Fruit fly (Drosophila melanogaster) whole organism, embryonic: ENCODE data around the gene Teh2.

ENCODE experiments used
- Adf1 ChIP-seq: fragments of 200-800 bp; sonication (Bioruptor generic); IDR thresholded peaks from 2 replicates; pipeline ENCODE4 v1.3.6; 2022; ENCODE audit warnings: missing biosample characterization, missing genetic modification characterization
- Awh ChIP-seq: fragments of 200-800 bp; sonication (Bioruptor generic); IDR thresholded peaks from 2 replicates; pipeline ENCODE4, ENCODE4 v1.3.6; 2022; ENCODE audit warnings: missing biosample characterization, missing genetic modification characterization
- B-H2 ChIP-seq: fragments of 200-800 bp; sonication (Bioruptor generic); optimal IDR thresholded peaks from 2 replicates; lab custom pipeline; 2018; ENCODE audit warnings: missing biosample characterization, mild to moderate bottlenecking, missing genetic modification characterization
- BtbVII ChIP-seq: fragments of 200-800 bp; sonication (Bioruptor generic); optimal IDR thresholded peaks from 3 replicates; lab custom pipeline; 2017; ENCODE audit warnings: missing biosample characterization, mild to moderate bottlenecking, missing genetic modification characterization
- CG10267 ChIP-seq: fragments of 200-800 bp; sonication (Bioruptor generic); optimal IDR thresholded peaks from 2 replicates; lab custom pipeline; 2018; ENCODE audit warnings: missing biosample characterization, mild to moderate bottlenecking, missing genetic modification characterization, moderate library complexity
- CG12219 ChIP-seq: fragments of 200-800 bp; sonication (Bioruptor generic); optimal IDR thresholded peaks from 3 replicates; lab custom pipeline; 2018; ENCODE audit warnings: missing biosample characterization, mild to moderate bottlenecking, missing genetic modification characterization
- CG12769 ChIP-seq: fragments of 200-800 bp; sonication (Bioruptor generic); optimal IDR thresholded peaks from 2 replicates; lab custom pipeline; 2019; ENCODE audit warnings: missing biosample characterization, mild to moderate bottlenecking, missing genetic modification characterization, moderate library complexity
- CG15269 ChIP-seq: fragments of 200-800 bp; sonication (Bioruptor generic); optimal IDR thresholded peaks from 2 replicates; lab custom pipeline; 2018; ENCODE audit warnings: missing biosample characterization, mild to moderate bottlenecking, missing genetic modification characterization, moderate library complexity
- CG1647 ChIP-seq: fragments of 200-800 bp; sonication (Bioruptor generic); optimal IDR thresholded peaks from 3 replicates; lab custom pipeline; 2016; ENCODE audit warnings: missing biosample characterization, missing genetic modification characterization
- CG17912 ChIP-seq: fragments of 200-800 bp; sonication (Bioruptor generic); optimal IDR thresholded peaks from 2 replicates; lab custom pipeline; 2018; ENCODE audit warnings: missing biosample characterization, mild to moderate bottlenecking, missing genetic modification characterization
- CG18011 ChIP-seq: fragments of 200-800 bp; sonication (Bioruptor generic); optimal IDR thresholded peaks from 2 replicates; lab custom pipeline; 2017; ENCODE audit warnings: missing biosample characterization, missing genetic modification characterization, mild to moderate bottlenecking, moderate library complexity, missing genotype
- CG4328 ChIP-seq: fragments of 200-800 bp; sonication (Bioruptor generic); optimal IDR thresholded peaks from 3 replicates; lab custom pipeline; 2017; ENCODE audit warnings: missing biosample characterization, missing genetic modification reagents, missing genetic modification characterization
- CG6791 ChIP-seq: fragments of 200-800 bp; sonication (Bioruptor generic); IDR thresholded peaks from 3 replicates; pipeline ENCODE4 v1.3.6; 2022; ENCODE audit warnings: missing biosample characterization, missing genetic modification characterization; ENCODE audit not compliant: partially characterized antibody
- CG7745 ChIP-seq: fragments of 200-800 bp; sonication (Bioruptor generic); optimal IDR thresholded peaks from 2 replicates; lab custom pipeline; 2018; ENCODE audit warnings: missing biosample characterization, mild to moderate bottlenecking, missing genetic modification characterization, moderate library complexity
- CG7786 ChIP-seq: fragments of 200-800 bp; sonication (Bioruptor generic); optimal IDR thresholded peaks from 2 replicates; lab custom pipeline; 2016; ENCODE audit warnings: missing biosample characterization, missing genetic modification characterization
- CG7987 ChIP-seq: fragments of 200-800 bp; sonication (Bioruptor generic); optimal IDR thresholded peaks from 2 replicates; lab custom pipeline; 2018; ENCODE audit warnings: missing biosample characterization, mild to moderate bottlenecking, missing genetic modification characterization, moderate library complexity
- Deaf1 ChIP-seq: fragments of 200-800 bp; optimal IDR thresholded peaks from 3 replicates; lab custom pipeline; 2019; ENCODE audit warnings: missing biosample characterization, mild to moderate bottlenecking, missing genetic modification characterization, moderate library complexity
- E2f1 ChIP-seq: fragments of 200-800 bp; sonication (Bioruptor generic); IDR thresholded peaks from 2 replicates; pipeline ENCODE4 v1.3.6; 2022; ENCODE audit warnings: missing biosample characterization, missing genetic modification characterization
- Med ChIP-seq: fragments of 200-800 bp; sonication (Bioruptor generic); peaks from one replicate; lab custom pipeline; 2016; ENCODE audit warnings: missing biosample characterization, missing genetic modification characterization, mild to moderate bottlenecking, inconsistent platforms, moderate library complexity
- NC2α ChIP-seq: fragments of 200-800 bp; sonication (Bioruptor generic); optimal IDR thresholded peaks from 2 replicates; lab custom pipeline; 2016; ENCODE audit warnings: missing biosample characterization, missing genetic modification characterization
- NFAT ChIP-seq: fragments of 200-800 bp; sonication (Bioruptor generic); IDR thresholded peaks from 2 replicates; pipeline ENCODE4 v1.3.6; 2022; ENCODE audit warnings: missing biosample characterization, missing genetic modification characterization
- Poxn ChIP-seq: fragments of 200-800 bp; sonication (Bioruptor generic); IDR thresholded peaks from 2 replicates; pipeline ENCODE4 v1.3.6; 2022; ENCODE audit warnings: missing biosample characterization, missing genetic modification characterization
- Rfx ChIP-seq: fragments of 200-800 bp; sonication (Bioruptor generic); IDR thresholded peaks from 2 replicates; pipeline ENCODE4 v1.3.6; 2022; ENCODE audit warnings: missing biosample characterization, missing genetic modification characterization
- Six4 ChIP-seq: fragments of 200-800 bp; sonication (Bioruptor generic); optimal IDR thresholded peaks from 2 replicates; lab custom pipeline; 2016; ENCODE audit warnings: missing biosample characterization, missing genetic modification characterization
- abd-A ChIP-seq: fragments of 200-800 bp; sonication (Bioruptor generic); optimal IDR thresholded peaks from 3 replicates; lab custom pipeline; 2019; ENCODE audit warnings: missing biosample characterization, mild to moderate bottlenecking, missing genetic modification characterization, moderate library complexity
- bsh ChIP-seq, 2 experiments: fragments of 200-800 bp; sonication (Bioruptor generic); optimal IDR thresholded peaks; 2 replicates each; lab custom pipeline; 2017 to 2018; ENCODE audit warnings: mild to moderate bottlenecking in 2 of 2, missing biosample characterization in 2 of 2, missing genetic modification characterization in 2 of 2, moderate library complexity in 1 of 2
- ci ChIP-seq: fragments of 200-800 bp; sonication (Bioruptor generic); IDR thresholded peaks from 3 replicates; pipeline ENCODE4 v1.3.6; 2022; ENCODE audit warnings: missing biosample characterization, missing genetic modification characterization
- croc ChIP-seq: fragments of 200-800 bp; sonication (Bioruptor generic); conservative IDR thresholded peaks from 3 replicates; pipeline ENCODE4 v1.3.6; 2022; ENCODE audit warnings: missing biosample characterization, missing genetic modification characterization
- danr ChIP-seq: fragments of 200-800 bp; sonication (Bioruptor generic); IDR thresholded peaks from 2 replicates; pipeline ENCODE4 v1.3.6; 2022; ENCODE audit warnings: missing biosample characterization, missing genetic modification characterization
- dysf ChIP-seq: fragments of 200-800 bp; sonication (Bioruptor generic); IDR thresholded peaks from 3 replicates; pipeline ENCODE4 v1.3.6; 2022; ENCODE audit warnings: missing biosample characterization, missing genetic modification characterization
- gem ChIP-seq: fragments of 200-800 bp; sonication (Bioruptor generic); optimal IDR thresholded peaks from 2 replicates; lab custom pipeline; 2019; ENCODE audit warnings: missing biosample characterization, mild to moderate bottlenecking, missing genetic modification characterization, moderate library complexity
- gsb-n ChIP-seq: fragments of 200-800 bp; sonication (Bioruptor generic); optimal IDR thresholded peaks from 3 replicates; lab custom pipeline; 2018; ENCODE audit warnings: missing biosample characterization, mild to moderate bottlenecking, missing genetic modification characterization
- hth ChIP-seq: fragments of >200 bp; optimal IDR thresholded peaks from 2 replicates; lab custom pipeline; 2017; ENCODE audit warnings: inconsistent platforms
- kay ChIP-seq: fragments of 200-800 bp; sonication (Bioruptor generic); optimal IDR thresholded peaks from 2 replicates; lab custom pipeline; 2016; ENCODE audit warnings: missing biosample characterization, missing genetic modification characterization
- mirr ChIP-seq: fragments of 200-800 bp; sonication (Bioruptor generic); optimal IDR thresholded peaks from 3 replicates; lab custom pipeline; 2018; ENCODE audit warnings: missing biosample characterization, mild to moderate bottlenecking, missing genetic modification characterization
- mld ChIP-seq: fragments of 200-800 bp; sonication (Bioruptor generic); IDR thresholded peaks from 3 replicates; pipeline ENCODE4 v1.3.6; 2022; ENCODE audit warnings: missing biosample characterization, missing genetic modification characterization; ENCODE audit not compliant: partially characterized antibody
- oc ChIP-seq: fragments of 200-800 bp; sonication (Bioruptor generic); optimal IDR thresholded peaks from 2 replicates; lab custom pipeline; 2018; ENCODE audit warnings: missing biosample characterization, mild to moderate bottlenecking, missing genetic modification characterization, moderate library complexity
- p53 ChIP-seq: fragments of 200-800 bp; sonication (Bioruptor generic); optimal IDR thresholded peaks from 2 replicates; lab custom pipeline; 2016; ENCODE audit warnings: missing biosample characterization, missing genetic modification characterization
- pros ChIP-seq: fragments of 200-800 bp; sonication (Bioruptor generic); optimal IDR thresholded peaks from 3 replicates; lab custom pipeline; 2019; ENCODE audit warnings: missing biosample characterization, mild to moderate bottlenecking, missing genetic modification characterization, moderate library complexity
- pzg ChIP-seq: fragments of 200-800 bp; sonication (Bioruptor generic); optimal IDR thresholded peaks from 3 replicates; lab custom pipeline; 2018; ENCODE audit warnings: missing biosample characterization, mild to moderate bottlenecking, missing genetic modification characterization, moderate library complexity
- row ChIP-seq: fragments of 200-800 bp; sonication (Bioruptor generic); IDR thresholded peaks from 3 replicates; pipeline ENCODE4 v1.3.6; 2022; ENCODE audit warnings: missing biosample characterization, missing genetic modification characterization
- salm ChIP-seq: fragments of 200-800 bp; sonication (Bioruptor generic); optimal IDR thresholded peaks from 2 replicates; lab custom pipeline; 2018; ENCODE audit warnings: missing biosample characterization, mild to moderate bottlenecking, missing genetic modification characterization
- seq ChIP-seq: fragments of 200-800 bp; sonication (Bioruptor generic); IDR thresholded peaks from 2 replicates; pipeline ENCODE4 v1.3.6; 2022; ENCODE audit warnings: missing biosample characterization, missing genetic modification characterization
- sima ChIP-seq: fragments of 200-800 bp; sonication (Bioruptor generic); optimal IDR thresholded peaks from 2 replicates; lab custom pipeline; 2016; ENCODE audit warnings: missing biosample characterization, missing genetic modification characterization
- so ChIP-seq: fragments of 200-800 bp; sonication (Bioruptor generic); IDR thresholded peaks from 3 replicates; pipeline ENCODE4 v1.3.6; 2022; ENCODE audit warnings: missing biosample characterization, missing genetic modification characterization
- tap ChIP-seq: fragments of 200-800 bp; optimal IDR thresholded peaks from 3 replicates; lab custom pipeline; 2019; ENCODE audit warnings: missing biosample characterization, mild to moderate bottlenecking, missing genetic modification characterization, moderate library complexity
- tna ChIP-seq: fragments of 200-800 bp; sonication (Bioruptor generic); IDR thresholded peaks from 2 replicates; pipeline ENCODE4 v1.3.6; 2022; ENCODE audit warnings: missing biosample characterization, missing genetic modification characterization; ENCODE audit not compliant: partially characterized antibody
- vvl ChIP-seq: fragments of 200-800 bp; sonication (Bioruptor generic); IDR thresholded peaks from 2 replicates; pipeline ENCODE4 v1.3.6; 2022; ENCODE audit warnings: missing biosample characterization, missing genetic modification characterization
- z ChIP-seq: fragments of 200-800 bp; sonication (Bioruptor generic); IDR thresholded peaks from 3 replicates; pipeline ENCODE4 v1.3.6; 2022; ENCODE audit warnings: missing biosample characterization, missing genetic modification characterization
- zfh1 ChIP-seq: fragments of 200-800 bp; sonication (Bioruptor generic); IDR thresholded peaks from 3 replicates; pipeline ENCODE4 v1.3.6; 2022; ENCODE audit warnings: missing biosample characterization, missing genetic modification characterization

Teh2 gene

dm6 chr3L:4221226-4221770 lies 33.5 kb upstream of the Teh2 start (continued):
- TF ChIP-seq mirr (GFP tag; lab: Kevin White, UChicago) (peak; percentile 89), seq (no peak), vvl (peak; percentile 42; the same call in 1 of the 2 replicates), B-H2 (GFP tag; lab: Kevin White, UChicago) (peak; percentile 40), abd-A (tag; lab: Kevin White, UChicago) (peak; percentile 93), salm (tag; lab: Kevin White, UChicago) (no peak), CG4328 (GFP tag; lab: Kevin White, UChicago) (peak; percentile 45), NC2α (no peak), pros (GFP tag; lab: Kevin White, UChicago) (peak; percentile 79), CG18011 (GFP tag; lab: Kevin White, UChicago) (no peak), Poxn (no peak), CG6791 (GFP tag; lab: Robert Waterston, UW) (0 out of 3 replicates have a peak, but pooled peaks have one; percentile 33), Awh (GFP tag; lab: Robert Waterston, UW) (peak; percentile 65; the same call in 1 of the 2 replicates), CG12769 (peak; percentile 95), croc (GFP tag; lab: Robert Waterston, UW) (no peak), CG17912 (no peak), CG7745 (peak; percentile 19), ci (GFP tag; lab: Robert Waterston, UW) (0 out of 3 replicates have a peak, but pooled peaks have one; percentile 43), Six4 (no peak), sima (GFP tag; lab: Kevin White, UChicago) (no peak), Rfx (peak; percentile 42; the same call in 1 of the 2 replicates), row (GFP tag; lab: Robert Waterston, UW) (peak; percentile 10; the same call in 1 of the 3 replicates), CG7987 (peak; percentile 35), E2f1 (GFP tag; lab: Robert Waterston, UW) (no peak; the same call in 1 of the 2 replicates), z (0 out of 3 replicates have a peak, but pooled peaks have one; percentile 28), hth (no peak), CG12219 (GFP tag; lab: Kevin White, UChicago) (peak; percentile 43), Deaf1 (tag; lab: Kevin White, UChicago) (peak; percentile 97), gsb-n (tag; lab: Kevin White, UChicago) (peak; percentile 52), tna (0 out of 2 replicates have a peak, but pooled peaks have one; percentile 7), kay (GFP tag; lab: Kevin White, UChicago) (peak; percentile 52), dysf (GFP tag; lab: Robert Waterston, UW) (no peak), Adf1 (GFP tag; lab: Robert Waterston, UW) (peak; percentile 54), CG10267 (tag; lab: Kevin White, UChicago) (no peak), BtbVII (peak; percentile 35), zfh1 (GFP tag; lab: Robert Waterston, UW) (no peak), p53 (GFP tag; lab: Kevin White, UChicago) (no peak), tap (tag; lab: Kevin White, UChicago) (no peak), mld (GFP tag; lab: Robert Waterston, UW) (no peak), bsh (GFP tag; optimal IDR thresholded peaks at IDR 0.05; lab: Kevin White, UChicago) (no peak), Med (GFP tag; lab: Kevin White, UChicago) (peak; percentile 30), CG7786 (GFP tag; lab: Kevin White, UChicago) (no peak), CG1647 (GFP tag; lab: Kevin White, UChicago) (no peak), CG15269 (peak; percentile 21), gem (tag; lab: Kevin White, UChicago) (peak; percentile 18), pzg (GFP tag; lab: Kevin White, UChicago) (no peak), so (GFP tag; lab: Robert Waterston, UW) (0 out of 3 replicates have a peak, but pooled peaks have one; percentile 41), NFAT (GFP tag; lab: Robert Waterston, UW) (peak; percentile 68; the same call in 1 of the 2 replicates), danr (GFP tag; lab: Robert Waterston, UW) (no peak), oc (tag; lab: Kevin White, UChicago) (peak; percentile 2)
